Worm (Caenorhabditis elegans) whole organism, L1 larva: ENCODE data around the gene F47F2.3.

Experiments
- C04F5.9 ChIP-seq: sonication (generic microtip); optimal IDR thresholded peaks from 2 replicates; lab custom pipeline; 2016; ENCODE audit warnings: missing genetic modification characterization, missing compliant biosample characterization
- C16A3.4 ChIP-seq: fragments of 150-350 bp; optimal IDR thresholded peaks from 2 replicates; lab custom pipeline; 2014; ENCODE audit warnings: missing biosample characterization, missing genetic modification characterization
- alr-1 ChIP-seq: fragments of 200-800 bp; sonication (Bioruptor generic); optimal IDR thresholded peaks from 2 replicates; lab custom pipeline; 2018; ENCODE audit warnings: borderline replicate concordance, mild to moderate bottlenecking, missing genetic modification characterization, missing compliant biosample characterization
- ceh-8 ChIP-seq: fragments of 200-800 bp; sonication (Bioruptor generic); optimal IDR thresholded peaks from 2 replicates; lab custom pipeline; 2018; ENCODE audit warnings: mild to moderate bottlenecking, missing genetic modification characterization, moderate library complexity, missing compliant biosample characterization
- ceh-82 ChIP-seq, 3 experiments: fragments of 150-350 bp in 1 of 3; sonication (generic microtip) in 2 of 3; optimal IDR thresholded peaks; 2 replicates each; lab custom pipeline; 2014 to 2017; ENCODE audit warnings: missing biosample characterization in 3 of 3, missing genetic modification characterization in 3 of 3
- ceh-90 ChIP-seq: sonication (generic microtip); optimal IDR thresholded peaks from 2 replicates; lab custom pipeline; 2016; ENCODE audit warnings: missing genetic modification characterization, missing compliant biosample characterization
- dpl-1 ChIP-seq, 3 experiments: fragments of 150-350 bp in 2 of 3; sonication (generic microtip) in 1 of 3; optimal IDR thresholded peaks; 2 replicates each; lab custom pipeline; 2014 to 2017; ENCODE audit warnings: missing biosample characterization in 3 of 3, missing genetic modification characterization in 3 of 3, missing genetic modification reagents in 3 of 3
- dsc-1 ChIP-seq: sonication (generic microtip); optimal IDR thresholded peaks from 2 replicates; lab custom pipeline; 2016; ENCODE audit warnings: mild to moderate bottlenecking, missing genetic modification characterization, missing compliant biosample characterization
- efl-3 ChIP-seq: fragments of 200-800 bp; sonication (Bioruptor generic); optimal IDR thresholded peaks from 2 replicates; lab custom pipeline; 2018; ENCODE audit warnings: mild to moderate bottlenecking, missing genetic modification characterization, missing compliant biosample characterization
- egl-13 ChIP-seq: sonication (generic microtip); optimal IDR thresholded peaks from 2 replicates; lab custom pipeline; 2016; ENCODE audit warnings: missing genotype, missing genetic modification reagents, missing genetic modification characterization, missing compliant biosample characterization
- egl-27 ChIP-seq, 2 experiments: fragments of 150-350 bp in 1 of 2; sonication (generic microtip); optimal IDR thresholded peaks; 3 replicates each; lab custom pipeline; 2017 to 2018; ENCODE audit warnings: missing biosample characterization in 2 of 2, missing genetic modification characterization in 2 of 2, missing genetic modification reagents in 2 of 2
- elt-2 ChIP-seq: sonication (generic microtip); optimal IDR thresholded peaks from 2 replicates; lab custom pipeline; 2016; ENCODE audit warnings: missing genetic modification characterization, mild to moderate bottlenecking, inconsistent platforms, missing compliant biosample characterization, missing genetic modification reagents
- fkh-10 ChIP-seq: sonication (generic microtip); optimal IDR thresholded peaks from 2 replicates; lab custom pipeline; 2017; ENCODE audit warnings: missing biosample characterization, missing genetic modification reagents, missing genetic modification characterization
- grh-1 ChIP-seq: fragments of 200-800 bp; sonication (Bioruptor generic); IDR thresholded peaks from 2 replicates; pipeline ENCODE4 v1.3.6; 2022; ENCODE audit warnings: missing genetic modification reagents, missing genetic modification characterization, missing compliant biosample characterization
- hlh-4 ChIP-seq: sonication (generic microtip); optimal IDR thresholded peaks from 2 replicates; lab custom pipeline; 2016; ENCODE audit warnings: mild to moderate bottlenecking, missing genetic modification characterization, missing compliant biosample characterization
- irx-1 ChIP-seq: sonication (generic microtip); optimal IDR thresholded peaks from 2 replicates; lab custom pipeline; 2016; ENCODE audit warnings: missing genetic modification characterization, missing compliant biosample characterization
- lin-13 ChIP-seq: fragments of 150-350 bp; optimal IDR thresholded peaks from 2 replicates; lab custom pipeline; 2014; ENCODE audit warnings: missing biosample characterization, missing genetic modification reagents, missing genetic modification characterization
- lin-39 ChIP-seq: fragments of 150-350 bp; optimal IDR thresholded peaks from 2 replicates; lab custom pipeline; 2014; ENCODE audit warnings: missing biosample characterization, missing genetic modification reagents, missing genetic modification characterization
- mef-2 ChIP-seq: fragments of 150-350 bp; optimal IDR thresholded peaks from 2 replicates; lab custom pipeline; 2014; ENCODE audit warnings: missing biosample characterization, missing genetic modification characterization
- nhr-11 ChIP-seq: fragments of 150-350 bp; optimal IDR thresholded peaks from 2 replicates; lab custom pipeline; 2014; ENCODE audit warnings: missing biosample characterization, missing genetic modification characterization
- nhr-12 ChIP-seq: sonication (generic microtip); optimal IDR thresholded peaks from 2 replicates; lab custom pipeline; 2017; ENCODE audit warnings: missing biosample characterization, missing genetic modification characterization
- nhr-19 ChIP-seq: fragments of 200-800 bp; sonication (Bioruptor generic); conservative IDR thresholded peaks from 2 replicates; pipeline ENCODE4 v1.3.6; 2022; ENCODE audit warnings: missing genetic modification characterization, missing compliant biosample characterization
- nhr-47 ChIP-seq: sonication (generic microtip); optimal IDR thresholded peaks from 2 replicates; lab custom pipeline; 2016; ENCODE audit warnings: mild to moderate bottlenecking, missing genetic modification characterization, moderate library complexity, missing compliant biosample characterization
- nhr-84 ChIP-seq: sonication (generic microtip); optimal IDR thresholded peaks from 2 replicates; lab custom pipeline; 2017; ENCODE audit warnings: missing biosample characterization, missing genetic modification characterization
- nhr-85 ChIP-seq: sonication (generic microtip); peaks from one replicate; lab custom pipeline; 2016; ENCODE audit warnings: missing genetic modification characterization, inconsistent platforms, missing compliant biosample characterization
- nhr-90 ChIP-seq: sonication (generic microtip); optimal IDR thresholded peaks from 2 replicates; lab custom pipeline; 2016; ENCODE audit warnings: mild to moderate bottlenecking, missing genetic modification characterization, missing compliant biosample characterization; ENCODE audit not compliant: poor library complexity
- pag-3 ChIP-seq: sonication (generic microtip); optimal IDR thresholded peaks from 2 replicates; lab custom pipeline; 2017; ENCODE audit warnings: missing genetic modification characterization, mild to moderate bottlenecking, missing compliant biosample characterization, antibody characterized with exemption, borderline replicate concordance; ENCODE audit not compliant: insufficient read depth
- pax-3 ChIP-seq: fragments of 200-800 bp; sonication (Bioruptor generic); optimal IDR thresholded peaks from 2 replicates; lab custom pipeline; 2018; ENCODE audit warnings: mild to moderate bottlenecking, missing genetic modification characterization, moderate library complexity, missing compliant biosample characterization
- rnt-1 ChIP-seq: sonication (generic microtip); optimal IDR thresholded peaks from 2 replicates; lab custom pipeline; 2016; ENCODE audit warnings: mild to moderate bottlenecking, missing genetic modification characterization, moderate library complexity, missing compliant biosample characterization
- skn-1 ChIP-seq: fragments of 150-350 bp; optimal IDR thresholded peaks from 2 replicates; lab custom pipeline; 2014; ENCODE audit warnings: missing biosample characterization, missing genetic modification characterization
- snu-23 ChIP-seq: sonication (generic microtip); optimal IDR thresholded peaks from 2 replicates; lab custom pipeline; 2016; ENCODE audit warnings: missing genetic modification characterization, missing compliant biosample characterization
- unc-130 ChIP-seq: fragments of 150-350 bp; optimal IDR thresholded peaks from 2 replicates; lab custom pipeline; 2017; ENCODE audit warnings: missing biosample characterization, missing genetic modification characterization, inconsistent platforms
- unc-62 ChIP-seq: fragments of 150-350 bp; optimal IDR thresholded peaks from 2 replicates; lab custom pipeline; 2014; ENCODE audit warnings: missing biosample characterization, missing genetic modification reagents, missing genetic modification characterization
- unc-86 ChIP-seq: sonication (generic microtip); optimal IDR thresholded peaks from 2 replicates; lab custom pipeline; 2016; ENCODE audit warnings: missing genetic modification characterization, missing compliant biosample characterization
- xbp-1 ChIP-seq: sonication (generic microtip); optimal IDR thresholded peaks from 2 replicates; lab custom pipeline; 2016; ENCODE audit warnings: missing genetic modification characterization, missing compliant biosample characterization
- ztf-4 ChIP-seq: fragments of 150-350 bp; optimal IDR thresholded peaks from 2 replicates; lab custom pipeline; 2014; ENCODE audit warnings: missing biosample characterization, missing genetic modification characterization

The F47F2.3 gene

DNA sequence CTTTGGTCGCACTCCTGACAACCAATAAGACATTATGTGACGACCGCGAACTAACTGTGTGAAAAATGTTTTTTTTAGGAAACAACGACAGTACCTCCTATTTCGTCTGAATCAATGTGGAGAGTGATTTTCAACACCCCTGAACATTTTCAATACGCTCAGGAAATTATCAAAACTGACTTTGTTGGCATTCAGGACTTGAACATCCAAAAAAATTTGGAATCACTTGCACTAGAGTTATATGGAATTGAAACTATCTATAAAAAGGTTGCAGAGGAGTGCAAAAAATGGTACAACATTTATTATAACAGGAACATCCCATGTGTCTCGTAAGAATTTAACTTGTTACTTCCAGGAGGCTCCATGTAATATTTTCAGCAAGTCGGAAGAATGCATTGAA is 22.7 kb upstream of the F47F2.3 start:
- no peak for TF ChIP-seq irx-1
- TF ChIP-seq, all 84 proteins: peak for 0

DNA sequence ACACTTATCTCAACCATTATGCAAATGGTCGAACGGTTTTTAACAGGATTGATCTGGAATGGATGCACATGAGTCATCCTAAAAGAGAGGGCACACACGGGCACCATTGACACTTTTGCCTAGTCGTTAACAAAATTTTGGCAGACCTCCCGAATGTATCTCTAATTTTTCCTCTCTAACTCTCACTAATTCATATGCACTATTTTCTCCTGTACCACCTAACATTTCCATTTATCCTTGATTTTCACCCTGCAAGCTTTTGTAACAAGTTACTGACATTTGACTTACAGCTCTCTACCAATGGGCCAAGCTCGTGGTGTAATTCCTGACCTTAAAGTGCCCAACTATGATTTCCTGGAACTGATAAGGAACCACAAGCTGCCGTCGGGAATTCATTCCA is 21.5 kb upstream of the F47F2.3 start, which contains the start of gene T22B2.3:
TSS of gene T22B2.3 (plus strand) at position 301 of the 400 bp plus-strand sequence.
- TF ChIP-seq efl-3 (GFP tag; lab: Kevin White, UChicago) (no peak), dpl-1 (GFP tag; optimal IDR thresholded peaks at IDR 0.05; lab: Kevin White, UChicago) (no peak), nhr-11 (tag; lab: Kevin White, UChicago) (no peak), fkh-10 (no peak), mef-2 (tag; lab: Kevin White, UChicago) (no peak), pag-3 (tag; lab: Kevin White, UChicago) (no peak), ceh-8 (GFP tag; lab: Kevin White, UChicago) (no peak), nhr-90 (no peak), unc-62 (no peak), rnt-1 (tag; lab: Kevin White, UChicago) (no peak), dsc-1 (tag; lab: Kevin White, UChicago) (no peak), egl-27 (tag; optimal IDR thresholded peaks at IDR 0.05; lab: Kevin White, UChicago) (no peak), hlh-4 (tag; lab: Kevin White, UChicago) (no peak), elt-2 (tag; lab: Kevin White, UChicago) (no peak)
- TF ChIP-seq, all 84 proteins: peak for 0

DNA sequence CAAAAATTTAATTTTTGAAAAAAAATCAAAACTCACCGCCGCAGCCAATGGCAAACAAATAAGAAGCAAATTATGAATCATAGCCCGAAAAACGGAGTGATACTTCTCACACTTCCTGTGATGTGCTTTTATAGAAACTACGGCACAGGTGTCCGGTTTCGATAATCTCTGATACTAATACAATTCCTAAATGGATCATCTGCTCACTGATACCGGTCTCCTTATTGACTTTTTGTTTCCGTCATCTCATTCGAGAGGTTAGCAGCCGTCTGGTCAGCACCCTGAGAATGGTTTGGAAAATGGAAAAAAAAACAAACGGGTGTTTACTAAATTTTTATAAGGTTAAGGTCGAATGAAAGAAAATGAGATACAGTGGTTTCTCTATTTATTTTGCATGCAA is 20.3 kb upstream of the F47F2.3 start, which contains the start of gene idpp-9:
TSS of gene idpp-9 (minus strand) at position 101 of the 400 bp plus-strand sequence.
- TF ChIP-seq lin-39 (no peak), nhr-47 (no peak), ceh-82 (tag; optimal IDR thresholded peaks at IDR 0.05; lab: Kevin White, UChicago) (no peak), unc-86 (no peak), C04F5.9 (tag; lab: Kevin White, UChicago) (no peak), alr-1 (no peak), xbp-1 (tag; lab: Kevin White, UChicago) (no peak), ceh-8 (GFP tag; lab: Kevin White, UChicago) (no peak), nhr-84 (no peak), pax-3 (tag; lab: Kevin White, UChicago) (no peak)

DNA sequence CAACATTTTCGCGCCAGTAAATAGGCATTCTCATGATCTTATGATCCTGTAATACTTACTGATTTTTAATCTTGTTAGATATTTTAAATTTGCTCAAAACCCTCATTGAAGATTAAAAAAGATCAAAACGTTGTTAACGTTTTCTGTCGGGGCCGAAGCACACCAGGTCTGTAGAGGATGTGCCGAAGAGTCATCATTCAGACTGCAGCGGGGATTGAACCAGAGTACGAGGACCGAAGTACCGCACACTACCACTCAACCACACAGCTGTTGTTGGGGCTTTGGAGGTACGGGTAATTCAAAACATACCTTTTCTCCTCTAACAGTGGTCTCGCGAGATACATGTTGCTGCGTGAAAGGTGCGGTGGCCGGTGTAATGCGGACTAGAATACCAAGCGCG is 18.8 kb upstream of the F47F2.3 start:
- TF ChIP-seq lin-13 (GFP tag; lab: Kevin White, UChicago), result no peak
- no peak for TF ChIP-seq pag-3 (tag; lab: Kevin White, UChicago)
- peak; percentile 2 for TF ChIP-seq C16A3.4 (tag; lab: Kevin White, UChicago)
- peak; percentile 7 for TF ChIP-seq snu-23
- no peak for TF ChIP-seq egl-13
- no peak for TF ChIP-seq efl-3 (GFP tag; lab: Kevin White, UChicago)
- TF ChIP-seq nhr-85, result no peak
- peak; percentile 61 for TF ChIP-seq rnt-1 (tag; lab: Kevin White, UChicago)
- TF ChIP-seq dpl-1 (GFP tag; optimal IDR thresholded peaks at IDR 0.05; lab: Kevin White, UChicago), result no peak
- TF ChIP-seq ztf-4 (tag; lab: Kevin White, UChicago), result no peak
- TF ChIP-seq grh-1 (GFP tag; lab: Robert Waterston, UW), result no peak
- TF ChIP-seq ceh-90 (tag; lab: Kevin White, UChicago), result no peak
- peak; percentile 14 for TF ChIP-seq unc-130 (tag; lab: Kevin White, UChicago)
- TF ChIP-seq skn-1, result peak; percentile 23
- TF ChIP-seq nhr-12 (tag; lab: Kevin White, UChicago), result no peak
- TF ChIP-seq nhr-11 (tag; lab: Kevin White, UChicago), result no peak
- TF ChIP-seq nhr-19, result peak; percentile 30; the same call in 1 of the 2 replicates
